Worm (Caenorhabditis elegans) whole organism, late embryonic: Measurements from ENCODE around the gene Y42H9AR.4.

Source experiments
- T23F11.4 ChIP-seq: fragments of 200-800 bp; sonication (Bioruptor generic); optimal IDR thresholded peaks from 2 replicates; lab custom pipeline; 2018; ENCODE audit warnings: mild to moderate bottlenecking, missing genetic modification characterization, missing compliant biosample characterization
- ahr-1 ChIP-seq: sonication (generic microtip); optimal IDR thresholded peaks from 2 replicates; lab custom pipeline; 2016; ENCODE audit warnings: missing genetic modification characterization, missing compliant biosample characterization
- ama-1 ChIP-seq: fragments of 150-350 bp; optimal IDR thresholded peaks from 2 replicates; lab custom pipeline; 2014
- ceh-18 ChIP-seq: sonication (generic microtip); optimal IDR thresholded peaks from 2 replicates; lab custom pipeline; 2016; ENCODE audit warnings: missing genetic modification characterization, missing compliant biosample characterization
- fkh-10 ChIP-seq: fragments of 150-350 bp; optimal IDR thresholded peaks from 2 replicates; lab custom pipeline; 2014; ENCODE audit warnings: missing biosample characterization, missing genetic modification reagents, missing genetic modification characterization
- hlh-13 ChIP-seq: fragments of 200-800 bp; sonication (Bioruptor generic); optimal IDR thresholded peaks from 2 replicates; lab custom pipeline; 2018; ENCODE audit warnings: mild to moderate bottlenecking, missing genetic modification characterization, missing compliant biosample characterization
- lim-6 ChIP-seq: sonication (generic microtip); optimal IDR thresholded peaks from 2 replicates; lab custom pipeline; 2016; ENCODE audit warnings: missing genetic modification characterization, missing compliant biosample characterization
- nfya-1 ChIP-seq: sonication (generic microtip); optimal IDR thresholded peaks from 2 replicates; lab custom pipeline; 2017; ENCODE audit warnings: missing genetic modification characterization, mild to moderate bottlenecking, missing compliant biosample characterization, antibody characterized with exemption, moderate library complexity
- pag-3 ChIP-seq: sonication (generic microtip); optimal IDR thresholded peaks from 2 replicates; lab custom pipeline; 2016; ENCODE audit warnings: missing compliant biosample characterization, missing genetic modification characterization, borderline replicate concordance
- pha-4 ChIP-seq: fragments of 150-350 bp; optimal IDR thresholded peaks from 2 replicates; lab custom pipeline; 2018; ENCODE audit warnings: missing biosample characterization, missing genetic modification reagents, missing genetic modification characterization
- sox-4 ChIP-seq: sonication (generic microtip); optimal IDR thresholded peaks from 2 replicates; lab custom pipeline; 2017; ENCODE audit warnings: mild to moderate bottlenecking, missing genetic modification characterization, inconsistent platforms, missing compliant biosample characterization
- tbx-7 ChIP-seq: sonication (generic microtip); optimal IDR thresholded peaks from 2 replicates; lab custom pipeline; 2016; ENCODE audit warnings: missing genotype, missing genetic modification characterization, missing compliant biosample characterization
- ztf-16 ChIP-seq: sonication (generic microtip); optimal IDR thresholded peaks from 2 replicates; lab custom pipeline; 2017; ENCODE audit warnings: missing genetic modification characterization, missing compliant biosample characterization

- TF ChIP-seq nfya-1 (tag; lab: Kevin White, UChicago) (no peak), sox-4 (tag; lab: Kevin White, UChicago) (no peak), ama-1 (no peak), T23F11.4 (GFP tag; lab: Kevin White, UChicago) (no peak), ztf-16 (no peak), ceh-18 (tag; lab: Kevin White, UChicago) (no peak), lim-6 (tag; lab: Kevin White, UChicago) (no peak), pag-3 (no peak), fkh-10 (GFP tag; lab: Kevin White, UChicago) (no peak), ahr-1 (no peak), tbx-7 (tag; lab: Kevin White, UChicago) (no peak), hlh-13 (GFP tag; lab: Kevin White, UChicago) (no peak), pha-4 (tag; lab: Kevin White, UChicago) (no peak)
Observed at ce11 chrIV:8118790-8119189, 6.8 kb upstream of the Y42H9AR.4 start, which contains the start of gene F42G8.8.
